Worm (Caenorhabditis elegans) whole organism, L4 larva: ENCODE data around the gene rfl-1.
A peak's percentile ranks its signal among the peaks of the same experiment; 100 is the strongest.

Source experiments
- F26F4.8 ChIP-seq: fragments of 200-800 bp; sonication (Bioruptor generic); conservative IDR thresholded peaks from 2 replicates; pipeline ENCODE4 v1.3.6; 2022; ENCODE audit warnings: missing genetic modification characterization, missing compliant biosample characterization
- Y5F2A.4 ChIP-seq: fragments of 200-800 bp; sonication (Bioruptor generic); optimal IDR thresholded peaks from 2 replicates; lab custom pipeline; 2018; ENCODE audit warnings: mild to moderate bottlenecking, missing genetic modification characterization, missing compliant biosample characterization
- ZK546.5 ChIP-seq, 2 experiments: sonication (generic microtip); optimal IDR thresholded peaks; 2 replicates each; lab custom pipeline; 2017; ENCODE audit warnings: missing biosample characterization in 2 of 2, missing genetic modification characterization in 2 of 2
- aha-1 ChIP-seq: fragments of 150-350 bp; peaks from one replicate; lab custom pipeline; 2014; ENCODE audit warnings: missing biosample characterization, missing genetic modification characterization
- aly-2 ChIP-seq: sonication (generic microtip); optimal IDR thresholded peaks from 2 replicates; lab custom pipeline; 2018; ENCODE audit warnings: missing biosample characterization, missing genetic modification characterization
- ceh-28 ChIP-seq: fragments of 150-350 bp; optimal IDR thresholded peaks from 2 replicates; lab custom pipeline; 2014; ENCODE audit warnings: missing biosample characterization, missing genetic modification reagents, missing genetic modification characterization
- ceh-32 ChIP-seq: sonication (generic microtip); optimal IDR thresholded peaks from 2 replicates; lab custom pipeline; 2016; ENCODE audit warnings: mild to moderate bottlenecking, missing genetic modification characterization, missing compliant biosample characterization; ENCODE audit not compliant: poor library complexity
- cey-2 ChIP-seq: sonication (generic microtip); optimal IDR thresholded peaks from 3 replicates; lab custom pipeline; 2017; ENCODE audit warnings: missing genetic modification characterization, mild to moderate bottlenecking, missing compliant biosample characterization, antibody characterized with exemption, borderline replicate concordance; ENCODE audit not compliant: insufficient read depth
- ctbp-1 ChIP-seq: fragments of 200-800 bp; sonication (Bioruptor generic); IDR thresholded peaks from 2 replicates; pipeline ENCODE4 v1.3.6; 2022; ENCODE audit warnings: missing genetic modification reagents, missing genetic modification characterization, missing compliant biosample characterization
- daf-12 ChIP-seq: fragments of 150-350 bp; optimal IDR thresholded peaks from 2 replicates; lab custom pipeline; 2014; ENCODE audit warnings: missing biosample characterization, missing genetic modification reagents, missing genetic modification characterization
- daf-16 ChIP-seq, 3 experiments: sonication (generic microtip); optimal IDR thresholded peaks; 2 replicates each; lab custom pipeline; 2016 to 2017; ENCODE audit warnings: missing genetic modification characterization in 3 of 3, missing genetic modification reagents in 3 of 3, mild to moderate bottlenecking in 2 of 3, missing compliant biosample characterization in 2 of 3, missing biosample characterization in 1 of 3, moderate library complexity in 1 of 3
- daf-8 ChIP-seq: fragments of 200-800 bp; sonication (Bioruptor generic); IDR thresholded peaks from 2 replicates; pipeline ENCODE4 v1.3.6; 2022; ENCODE audit warnings: missing genetic modification characterization, missing compliant biosample characterization
- dmd-8 ChIP-seq: fragments of 200-800 bp; sonication (Bioruptor generic); IDR thresholded peaks from 2 replicates; pipeline ENCODE4 v1.3.6; 2022; ENCODE audit warnings: missing genetic modification characterization, missing compliant biosample characterization
- fos-1 ChIP-seq: fragments of 150-350 bp; optimal IDR thresholded peaks from 2 replicates; lab custom pipeline; 2014; ENCODE audit warnings: missing biosample characterization, missing genetic modification characterization
- hif-1 ChIP-seq, 2 experiments: sonication (generic microtip); optimal IDR thresholded peaks; 2 replicates each; lab custom pipeline; 2016 to 2017; ENCODE audit warnings: missing compliant biosample characterization in 2 of 2, missing genetic modification characterization in 2 of 2, missing genetic modification reagents in 2 of 2, missing genotype in 2 of 2, mild to moderate bottlenecking in 1 of 2
- hlh-30 ChIP-seq: sonication (generic microtip); optimal IDR thresholded peaks from 2 replicates; lab custom pipeline; 2017; ENCODE audit warnings: antibody characterized with exemption, mild to moderate bottlenecking, missing genetic modification characterization, missing compliant biosample characterization; ENCODE audit not compliant: insufficient read depth
- lin-13 ChIP-seq: fragments of 150-350 bp; optimal IDR thresholded peaks from 2 replicates; lab custom pipeline; 2014; ENCODE audit warnings: missing biosample characterization, missing genetic modification reagents, missing genetic modification characterization
- lin-15B ChIP-seq: fragments of 150-350 bp; sonication (generic microtip); optimal IDR thresholded peaks from 3 replicates; lab custom pipeline; 2014; ENCODE audit warnings: missing biosample characterization, missing genetic modification characterization
- lin-38 ChIP-seq: fragments of 200-800 bp; sonication (Bioruptor generic); IDR thresholded peaks from 2 replicates; pipeline ENCODE4 v1.3.6; 2022; ENCODE audit warnings: missing genetic modification reagents, missing genetic modification characterization, missing compliant biosample characterization
- lsy-2 ChIP-seq, 2 experiments: fragments of 150-350 bp in 1 of 2; sonication (generic microtip) in 1 of 2; optimal IDR thresholded peaks; 2 replicates each; lab custom pipeline; 2014 to 2017; ENCODE audit warnings: missing biosample characterization in 2 of 2, missing genetic modification characterization in 2 of 2
- mep-1 ChIP-seq: fragments of 150-350 bp; sonication (generic microtip); optimal IDR thresholded peaks from 3 replicates; lab custom pipeline; 2014; ENCODE audit warnings: missing biosample characterization, missing genetic modification characterization
- skn-1 ChIP-seq: fragments of 150-350 bp; optimal IDR thresholded peaks from 2 replicates; lab custom pipeline; 2014; ENCODE audit warnings: missing biosample characterization, missing genetic modification characterization
- tag-97 ChIP-seq: fragments of 200-800 bp; sonication (Bioruptor generic); IDR thresholded peaks from 2 replicates; pipeline ENCODE4 v1.3.6; 2022; ENCODE audit warnings: missing genetic modification characterization, missing compliant biosample characterization
- unc-39 ChIP-seq: sonication (generic microtip); optimal IDR thresholded peaks from 2 replicates; lab custom pipeline; 2017; ENCODE audit warnings: missing biosample characterization, missing genetic modification characterization
- unc-62 ChIP-seq, 3 experiments: fragments of 150-350 bp in 1 of 3; sonication (generic microtip); optimal IDR thresholded peaks in 2 of 3; peaks in 1 of 3; 1 replicate in 1 of 3; 2 replicates in 2 of 3; lab custom pipeline; 2014 to 2017; ENCODE audit warnings: missing biosample characterization in 3 of 3, missing genetic modification characterization in 3 of 3, missing genetic modification reagents in 3 of 3, missing genotype in 1 of 3
- zip-11 ChIP-seq: fragments of 200-800 bp; sonication (Bioruptor generic); IDR thresholded peaks from 2 replicates; pipeline ENCODE4 v1.3.6; 2022; ENCODE audit warnings: missing genetic modification characterization, missing compliant biosample characterization

The rfl-1 gene

DNA sequence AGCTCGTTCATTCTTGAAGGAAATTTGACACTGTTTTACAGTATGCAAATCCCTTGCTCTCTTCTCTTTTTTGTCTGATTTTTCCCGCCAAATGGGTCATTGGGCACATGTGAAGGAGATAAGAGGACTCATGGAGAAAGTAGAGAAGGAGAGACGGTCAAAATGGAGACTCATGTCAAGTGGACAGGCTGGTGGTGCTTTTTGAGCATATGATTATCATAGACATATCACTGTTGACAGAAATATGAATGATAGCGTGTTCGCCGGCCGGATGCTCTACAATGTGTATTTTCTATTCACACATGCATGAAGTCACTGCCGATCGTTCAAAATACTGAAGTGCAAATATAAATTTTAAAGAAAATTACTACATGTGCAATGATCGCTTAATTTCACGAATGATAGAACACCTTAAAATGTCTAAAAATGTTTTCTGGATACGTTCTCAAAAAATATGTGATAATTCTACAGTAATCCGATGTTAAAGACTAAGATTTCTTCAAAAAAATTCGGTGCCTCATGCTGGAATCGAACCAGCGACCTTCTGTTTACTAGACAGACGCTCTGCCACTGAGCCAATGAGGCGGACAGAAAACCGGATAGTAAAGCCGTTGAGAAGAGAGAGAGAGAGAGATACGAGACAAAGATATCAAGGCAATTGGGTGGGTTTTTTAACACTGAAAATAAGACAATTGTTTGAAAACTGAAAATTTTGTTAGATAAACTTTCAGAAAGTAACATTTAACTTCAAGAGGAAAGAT, 9.2 kb downstream of the rfl-1 start (continued):
- peak; percentile 60; the same call in 1 of the 2 replicates for TF ChIP-seq ctbp-1
- TF ChIP-seq daf-16 (GFP tag; optimal IDR thresholded peaks at IDR 0.05; lab: Kevin White, UChicago) = peak in 1 of 2 experiments; percentile 67
- TF ChIP-seq daf-16 (tag; optimal IDR thresholded peaks at IDR 0.05; lab: Kevin White, UChicago) = peak; percentile 50
- TF ChIP-seq F26F4.8 (GFP tag; lab: Robert Waterston, UW) = no peak
- TF ChIP-seq ZK546.5 (tag; optimal IDR thresholded peaks at IDR 0.05; lab: Kevin White, UChicago) = no peak
- no peak for TF ChIP-seq aly-2 (tag; lab: Kevin White, UChicago)

DNA sequence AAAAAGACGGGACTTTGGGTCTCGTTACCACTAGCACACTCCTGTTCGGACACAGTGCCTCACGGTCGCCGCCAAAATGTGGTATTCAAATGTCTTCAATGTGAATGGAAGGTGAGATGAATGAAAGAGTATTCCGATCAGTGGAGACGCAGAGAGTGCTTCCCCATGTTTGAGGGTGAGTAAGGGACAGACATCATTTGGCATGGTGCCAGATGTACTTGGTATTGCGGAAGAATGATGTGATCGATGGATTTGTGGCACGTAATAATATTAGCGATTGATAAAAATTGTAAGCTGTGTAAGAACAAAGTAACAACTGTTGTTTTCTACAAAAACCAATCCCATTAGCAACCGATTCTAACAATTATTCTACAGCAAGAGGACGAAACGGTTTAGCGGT, 11.1 kb downstream of the rfl-1 start:
- TF ChIP-seq unc-62 (GFP tag; optimal IDR thresholded peaks at IDR 0.05 in 1 of 2; lab: Kevin White, UChicago) (peak in 1 of 2 experiments; percentile 95), unc-62 (tag; optimal IDR thresholded peaks at IDR 0.05; lab: Kevin White, UChicago) (no peak), daf-8 (no peak)

DNA sequence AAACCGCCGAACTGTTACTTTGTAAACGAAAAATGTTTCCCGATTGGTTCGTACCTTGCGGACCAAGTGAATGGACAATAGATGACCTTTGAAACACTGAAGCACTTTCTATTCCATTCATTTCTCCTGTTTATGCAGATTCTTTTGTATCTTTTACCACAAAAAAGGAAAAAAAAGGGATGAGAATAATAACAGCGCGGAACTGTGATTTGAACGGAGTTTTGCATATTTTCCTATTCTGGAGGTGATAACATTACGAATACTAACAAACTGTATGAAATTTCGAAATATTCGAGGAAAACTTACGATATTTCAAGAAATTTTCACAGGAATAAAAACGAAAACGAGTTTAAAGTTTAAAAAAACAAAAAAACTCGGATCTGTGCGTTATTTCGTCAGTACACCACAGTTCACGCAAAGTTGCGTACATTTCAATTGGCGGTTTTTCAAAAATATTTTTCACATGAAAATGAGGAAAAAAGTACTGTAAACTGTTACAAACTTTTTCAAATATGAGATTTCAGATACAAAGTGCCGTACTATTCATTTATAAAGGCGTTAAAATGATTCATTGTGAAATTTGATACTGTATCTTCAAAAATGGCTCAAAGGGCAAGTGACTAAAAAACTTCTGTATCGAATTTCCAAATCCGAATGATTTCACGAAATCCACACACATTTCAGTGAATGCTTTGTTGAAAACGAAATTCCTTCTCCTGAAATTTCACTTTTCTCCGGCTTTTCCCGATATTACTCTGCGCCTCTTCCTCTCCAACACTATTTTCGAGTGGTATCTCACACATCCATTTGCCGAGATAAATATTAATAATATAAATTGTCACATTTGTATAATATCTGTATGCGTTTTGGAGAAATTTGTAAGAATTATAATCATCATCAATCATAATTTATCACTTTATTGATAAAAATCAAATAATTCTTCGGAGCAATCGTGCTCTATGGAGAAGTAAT, 13.5 kb downstream of the rfl-1 start:
- TF ChIP-seq dmd-8 = no peak
- no peak for TF ChIP-seq mep-1 (tag; lab: Kevin White, UChicago)
- peak; percentile 97 for TF ChIP-seq aha-1 (tag; lab: Kevin White, UChicago)
- TF ChIP-seq unc-62 (GFP tag; optimal IDR thresholded peaks at IDR 0.05 in 1 of 2; lab: Kevin White, UChicago) = peak in 1 of 2 experiments; percentile 57
- no peak for TF ChIP-seq unc-62 (tag; optimal IDR thresholded peaks at IDR 0.05; lab: Kevin White, UChicago)
- TF ChIP-seq ceh-28 (tag; lab: Kevin White, UChicago) = no peak
- TF ChIP-seq zip-11 (GFP tag; lab: Robert Waterston, UW) = no peak
- TF ChIP-seq Y5F2A.4 = no peak
- no peak for TF ChIP-seq cey-2 (tag; lab: Kevin White, UChicago)
- no peak for TF ChIP-seq lin-15B (tag; lab: Kevin White, UChicago)
- no peak for TF ChIP-seq hif-1 (tag; optimal IDR thresholded peaks at IDR 0.05; lab: Kevin White, UChicago)
- no peak for TF ChIP-seq tag-97 (GFP tag; lab: Robert Waterston, UW)

DNA sequence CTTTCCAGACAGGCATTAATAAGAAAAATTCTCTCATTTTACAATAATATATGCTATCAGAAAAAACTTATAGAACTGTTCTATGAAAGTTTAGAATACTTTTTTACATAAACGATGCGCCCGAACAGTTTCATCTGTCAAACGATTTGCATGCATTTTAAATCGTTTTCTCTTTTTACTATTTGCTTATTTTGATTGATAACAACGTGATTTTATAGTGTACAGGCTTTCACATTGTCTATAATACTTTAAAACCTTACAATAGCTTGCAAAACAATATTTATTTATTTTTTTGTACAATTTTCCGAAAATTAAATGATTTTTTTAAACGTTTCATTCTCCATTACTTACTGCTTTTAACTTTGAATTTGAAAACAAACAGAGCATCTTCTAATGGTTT, 24.6 kb downstream of the rfl-1 start, which contains the start of gene R01H2.7:
R01H2.7 (minus strand) TSS at position 101 of the 400 bp plus-strand sequence.
- TF ChIP-seq aha-1 (tag; lab: Kevin White, UChicago) (no peak), skn-1 (tag; lab: Kevin White, UChicago) (no peak), hlh-30 (tag; lab: Kevin White, UChicago) (no peak), lin-15B (tag; lab: Kevin White, UChicago) (no peak), unc-39 (tag; lab: Kevin White, UChicago) (no peak), lin-13 (GFP tag; lab: Kevin White, UChicago) (no peak), lin-38 (no peak), fos-1 (tag; lab: Kevin White, UChicago) (no peak), tag-97 (GFP tag; lab: Robert Waterston, UW) (no peak), lsy-2 (tag; optimal IDR thresholded peaks at IDR 0.05; lab: Kevin White, UChicago) (no peak), daf-12 (tag; lab: Kevin White, UChicago) (no peak)

DNA sequence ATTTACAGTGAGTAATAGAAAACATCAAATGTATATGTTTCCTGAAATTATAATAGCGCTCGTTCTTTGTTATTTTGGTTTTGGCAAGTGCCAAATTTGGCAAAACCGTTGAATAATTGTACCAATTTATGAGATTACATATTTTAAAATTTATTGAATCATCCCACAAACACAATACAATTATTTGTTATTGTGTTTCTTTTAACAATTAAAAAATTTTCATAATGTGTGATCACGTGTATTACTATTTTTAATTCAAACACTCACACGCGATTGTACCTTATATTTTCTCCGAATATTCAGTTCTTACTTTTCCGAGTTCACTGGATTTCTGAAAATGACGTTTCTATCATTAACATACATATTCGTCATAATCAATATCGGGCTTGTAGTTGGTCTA, 35.2 kb downstream of the rfl-1 start, which contains the start of gene R01H2.2:
R01H2.2 (plus strand) TSS at position 301 of the 400 bp plus-strand sequence.
- no peak for TF ChIP-seq ceh-32
